Worm (Caenorhabditis elegans): Measurements from ENCODE around the gene Y47D7A.7.

DNA sequence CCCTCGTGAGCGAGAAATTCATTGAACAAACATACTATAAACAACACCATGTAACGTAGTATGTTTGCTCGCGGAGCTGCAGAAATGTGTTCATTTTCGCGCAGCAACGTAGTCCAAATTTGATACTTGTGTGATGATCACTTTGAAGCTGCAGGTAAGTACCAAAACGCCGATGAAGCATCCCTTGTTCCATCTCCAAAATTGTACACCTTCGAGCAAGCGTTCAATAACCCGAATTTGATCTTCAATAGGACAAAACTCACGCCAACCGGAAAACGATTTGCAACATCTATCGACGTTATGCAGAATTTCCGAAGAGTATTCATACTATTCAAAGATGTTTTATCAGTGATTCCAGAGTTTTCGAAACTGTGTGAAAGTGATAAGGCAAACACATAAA, 9.0 kb downstream of the Y47D7A.7 start, which contains the start of gene Y47D7A.3:
- TF ChIP-seq tra-4 (tag; optimal IDR thresholded peaks at IDR 0.05): no peak
- no peak for TF ChIP-seq flt-1 (GFP tag; IDR thresholded peaks at IDR 0.05)
- TF ChIP-seq ama-1 (optimal IDR thresholded peaks at IDR 0.05): no peak
- TF ChIP-seq F13C5.2 (tag; optimal IDR thresholded peaks at IDR 0.05): no peak
- no peak for TF ChIP-seq aly-1 (tag; optimal IDR thresholded peaks at IDR 0.05)
- TF ChIP-seq ceh-36 (tag; optimal IDR thresholded peaks at IDR 0.05): no peak
- no peak for TF ChIP-seq scrt-1 (GFP tag; IDR thresholded peaks at IDR 0.05)
- no peak for TF ChIP-seq sea-1 (GFP tag; conservative IDR thresholded peaks at IDR 0.05)
- no peak for TF ChIP-seq ets-7 (tag; optimal IDR thresholded peaks at IDR 0.05)
- TF ChIP-seq pes-1 (GFP tag; IDR thresholded peaks at IDR 0.05): no peak
- TF ChIP-seq B0310.2 (tag; optimal IDR thresholded peaks at IDR 0.05): no peak
- no peak for TF ChIP-seq hmbx-1 (tag; optimal IDR thresholded peaks at IDR 0.05)
- no peak for TF ChIP-seq tbx-37 (GFP tag; conservative IDR thresholded peaks at IDR 0.05)
- TF ChIP-seq hmg-4 (GFP tag; optimal IDR thresholded peaks at IDR 0.05): no peak
